Worm (Caenorhabditis elegans) whole organism, midembryonic: ENCODE data around the gene Y54F10AR.1.
A peak's percentile ranks its signal among the peaks of the same experiment; 100 is the strongest.

Experiments
- T22C8.4 ChIP-seq: fragments of 200-800 bp; sonication (Bioruptor generic); IDR thresholded peaks from 2 replicates; pipeline ENCODE4 v1.3.6; 2022; ENCODE audit warnings: missing genetic modification characterization, missing compliant biosample characterization
- cog-1 ChIP-seq: sonication (generic microtip); optimal IDR thresholded peaks from 2 replicates; lab custom pipeline; 2016; ENCODE audit warnings: missing genetic modification characterization, missing compliant biosample characterization
- flt-1 ChIP-seq: fragments of 200-800 bp; sonication (Bioruptor generic); IDR thresholded peaks from 2 replicates; pipeline ENCODE4 v1.3.6; 2022; ENCODE audit warnings: missing genetic modification characterization, missing compliant biosample characterization
- klf-2 ChIP-seq: fragments of 200-800 bp; sonication (Bioruptor generic); conservative IDR thresholded peaks from 2 replicates; pipeline ENCODE4 v1.3.6; 2022; ENCODE audit warnings: missing genetic modification reagents, missing genetic modification characterization, missing compliant biosample characterization
- med-1 ChIP-seq: sonication (generic microtip); optimal IDR thresholded peaks from 2 replicates; lab custom pipeline; 2017; ENCODE audit warnings: missing genetic modification characterization, mild to moderate bottlenecking, missing compliant biosample characterization, antibody characterized with exemption, missing genetic modification reagents; ENCODE audit not compliant: insufficient read depth
- ref-1 ChIP-seq: fragments of 200-800 bp; sonication (Bioruptor generic); conservative IDR thresholded peaks from 2 replicates; pipeline ENCODE4 v1.3.6; 2022; ENCODE audit warnings: missing genetic modification reagents, missing genetic modification characterization, missing compliant biosample characterization
- tab-1 ChIP-seq: fragments of 200-800 bp; sonication (Bioruptor generic); IDR thresholded peaks from 2 replicates; pipeline ENCODE4 v1.3.6; 2022; ENCODE audit warnings: missing genetic modification characterization, missing compliant biosample characterization
- ztf-23 ChIP-seq: fragments of 200-800 bp; sonication (Bioruptor generic); IDR thresholded peaks from 2 replicates; pipeline ENCODE4 v1.3.6; 2022; ENCODE audit warnings: missing genetic modification reagents, missing genetic modification characterization, missing compliant biosample characterization
- ztf-29 ChIP-seq: fragments of 200-800 bp; sonication (Bioruptor generic); IDR thresholded peaks from 2 replicates; pipeline ENCODE4 v1.3.6; 2022; ENCODE audit warnings: missing genetic modification reagents, missing genetic modification characterization, missing compliant biosample characterization

Y54F10AR.1 gene

ce11 chrIII:2596984-2597454 is 21.5 kb upstream of the Y54F10AR.1 start, which contains the start of gene apb-1:
apb-1 (minus strand) TSS chrIII:2597034.
- TF ChIP-seq klf-2: 0 out of 2 replicates have a peak, but pooled peaks have one; percentile 34
- TF ChIP-seq T22C8.4 (GFP tag; lab: Robert Waterston, UW): peak; percentile 83
- TF ChIP-seq flt-1: peak; percentile 80
- TF ChIP-seq med-1 (GFP tag; lab: Kevin White, UChicago): peak; percentile 18
- TF ChIP-seq cog-1 (tag; lab: Kevin White, UChicago): peak; percentile 35
- peak; percentile 39; the same call in 1 of the 2 replicates for TF ChIP-seq ztf-29 (GFP tag; lab: Robert Waterston, UW)
- TF ChIP-seq ztf-23 (GFP tag; lab: Robert Waterston, UW): peak; percentile 85
- peak; percentile 63; the same call in 1 of the 2 replicates for TF ChIP-seq tab-1 (GFP tag; lab: Robert Waterston, UW)
- TF ChIP-seq ref-1 (GFP tag; lab: Robert Waterston, UW): 0 out of 2 replicates have a peak, but pooled peaks have one; percentile 24

ce11 chrIII:2586193-2586592 is 10.7 kb upstream of the Y54F10AR.1 start, which contains the start of gene gpa-17:
gpa-17 (plus strand) TSS chrIII:2586555.
- TF ChIP-seq ref-1 (GFP tag; lab: Robert Waterston, UW): no peak
- no peak for TF ChIP-seq ztf-23 (GFP tag; lab: Robert Waterston, UW)

ce11 chrIII:2583302-2583701 is 7.8 kb upstream of the Y54F10AR.1 start:
- 0 out of 2 replicates have a peak, but pooled peaks have one; percentile 34 for TF ChIP-seq ztf-29 (GFP tag; lab: Robert Waterston, UW)

- TF ChIP-seq med-1 (GFP tag; lab: Kevin White, UChicago) (no peak), ztf-23 (GFP tag; lab: Robert Waterston, UW) (no peak), flt-1 (no peak), ref-1 (GFP tag; lab: Robert Waterston, UW) (no peak), T22C8.4 (GFP tag; lab: Robert Waterston, UW) (no peak), cog-1 (tag; lab: Kevin White, UChicago) (no peak), ztf-29 (GFP tag; lab: Robert Waterston, UW) (no peak), klf-2 (no peak), tab-1 (GFP tag; lab: Robert Waterston, UW) (no peak)
These were observed 3.5 kb upstream of the Y54F10AR.1 start, which contains the start of gene Y71H2B.8 for ce11 chrIII:2578993-2579392. Y71H2B.8 (plus strand) TSS chrIII:2579293.

- TF ChIP-seq ztf-29 (GFP tag; lab: Robert Waterston, UW) (no peak), cog-1 (tag; lab: Kevin White, UChicago) (peak; percentile 40)
These were observed 3.1 kb upstream of the Y54F10AR.1 start for ce11 chrIII:2578563-2578962.

ce11 chrIII:2577982-2578381 is 2.5 kb upstream of the Y54F10AR.1 start:
- TF ChIP-seq cog-1 (tag; lab: Kevin White, UChicago): no peak
- no peak for TF ChIP-seq ztf-29 (GFP tag; lab: Robert Waterston, UW)
- TF ChIP-seq tab-1 (GFP tag; lab: Robert Waterston, UW): no peak
- no peak for TF ChIP-seq ztf-23 (GFP tag; lab: Robert Waterston, UW)
- no peak for TF ChIP-seq klf-2
- TF ChIP-seq med-1 (GFP tag; lab: Kevin White, UChicago): no peak
- TF ChIP-seq flt-1: no peak
- no peak for TF ChIP-seq ref-1 (GFP tag; lab: Robert Waterston, UW)
- TF ChIP-seq T22C8.4 (GFP tag; lab: Robert Waterston, UW): no peak

ce11 chrIII:2576360-2577259 is 1.1 kb upstream of the Y54F10AR.1 start:
- TF ChIP-seq med-1 (GFP tag; lab: Kevin White, UChicago) (no peak), flt-1 (peak; percentile 52; the same call in 1 of the 2 replicates), klf-2 (no peak), ztf-23 (GFP tag; lab: Robert Waterston, UW) (0 out of 2 replicates have a peak, but pooled peaks have one; percentile 58), T22C8.4 (GFP tag; lab: Robert Waterston, UW) (peak; percentile 78), ztf-29 (GFP tag; lab: Robert Waterston, UW) (no peak), cog-1 (tag; lab: Kevin White, UChicago) (peak; percentile 34), ref-1 (GFP tag; lab: Robert Waterston, UW) (no peak), tab-1 (GFP tag; lab: Robert Waterston, UW) (peak; percentile 63; the same call in 1 of the 2 replicates)

- no peak for TF ChIP-seq ztf-29 (GFP tag; lab: Robert Waterston, UW)
- TF ChIP-seq ref-1 (GFP tag; lab: Robert Waterston, UW): no peak
- no peak for TF ChIP-seq cog-1 (tag; lab: Kevin White, UChicago)
- TF ChIP-seq tab-1 (GFP tag; lab: Robert Waterston, UW): no peak
- no peak for TF ChIP-seq flt-1
- TF ChIP-seq klf-2: no peak
- no peak for TF ChIP-seq T22C8.4 (GFP tag; lab: Robert Waterston, UW)
- TF ChIP-seq ztf-23 (GFP tag; lab: Robert Waterston, UW): no peak
- no peak for TF ChIP-seq med-1 (GFP tag; lab: Kevin White, UChicago)
These were observed 3.1 kb downstream of the Y54F10AR.1 start for ce11 chrIII:2572421-2572820.

ce11 chrIII:2571447-2571846 is 4.0 kb downstream of the Y54F10AR.1 start, which contains the start of gene Y54F10AR.2:
Y54F10AR.2 (minus strand) TSS chrIII:2571547.
- no peak for TF ChIP-seq flt-1
- TF ChIP-seq tab-1 (GFP tag; lab: Robert Waterston, UW): no peak
- no peak for TF ChIP-seq med-1 (GFP tag; lab: Kevin White, UChicago)
- TF ChIP-seq ztf-23 (GFP tag; lab: Robert Waterston, UW): no peak
- TF ChIP-seq cog-1 (tag; lab: Kevin White, UChicago): no peak
- TF ChIP-seq T22C8.4 (GFP tag; lab: Robert Waterston, UW): no peak
